Worm (Caenorhabditis elegans) whole organism, L3 larva: ENCODE results near the gene srab-17.

Experiments used
- ZK546.5 ChIP-seq: sonication (generic microtip); optimal IDR thresholded peaks from 2 replicates; lab custom pipeline; 2017; ENCODE audit warnings: missing biosample characterization, missing genetic modification characterization
- aly-2 ChIP-seq: fragments of 150-350 bp; optimal IDR thresholded peaks from 2 replicates; lab custom pipeline; 2014; ENCODE audit warnings: missing biosample characterization, missing genetic modification characterization
- ama-1 ChIP-seq: fragments of 150-350 bp; optimal IDR thresholded peaks from 2 replicates; lab custom pipeline; 2018
- ceh-28 ChIP-seq: fragments of 150-350 bp; optimal IDR thresholded peaks from 2 replicates; lab custom pipeline; 2014; ENCODE audit warnings: missing biosample characterization, missing genetic modification reagents, missing genetic modification characterization
- ceh-82 ChIP-seq: fragments of 150-350 bp; optimal IDR thresholded peaks from 2 replicates; lab custom pipeline; 2014; ENCODE audit warnings: missing biosample characterization, missing genetic modification characterization
- ceh-9 ChIP-seq: sonication (generic microtip); optimal IDR thresholded peaks from 2 replicates; lab custom pipeline; 2018; ENCODE audit warnings: missing biosample characterization, missing genetic modification characterization
- daf-12 ChIP-seq: fragments of 150-350 bp; optimal IDR thresholded peaks from 2 replicates; lab custom pipeline; 2014; ENCODE audit warnings: missing biosample characterization, missing genetic modification reagents, missing genetic modification characterization
- egl-5 ChIP-seq: fragments of 150-350 bp; optimal IDR thresholded peaks from 2 replicates; lab custom pipeline; 2017; ENCODE audit warnings: missing biosample characterization, missing genetic modification reagents, missing genetic modification characterization, inconsistent platforms
- elt-2 ChIP-seq: sonication (generic microtip); optimal IDR thresholded peaks from 2 replicates; lab custom pipeline; 2016; ENCODE audit warnings: missing genetic modification reagents, mild to moderate bottlenecking, missing genetic modification characterization, missing compliant biosample characterization
- eor-1 ChIP-seq, 2 experiments: fragments of 150-350 bp; optimal IDR thresholded peaks; 2 replicates each; lab custom pipeline; 2014 to 2018; ENCODE audit warnings: missing biosample characterization in 2 of 2, missing genetic modification characterization in 2 of 2
- fkh-2 ChIP-seq: fragments of 150-350 bp; optimal IDR thresholded peaks from 2 replicates; lab custom pipeline; 2014; ENCODE audit warnings: missing biosample characterization, missing genetic modification reagents, missing genetic modification characterization
- hmg-11 ChIP-seq: sonication (generic microtip); optimal IDR thresholded peaks from 2 replicates; lab custom pipeline; 2016; ENCODE audit warnings: missing genetic modification characterization, missing compliant biosample characterization
- jun-1 ChIP-seq: fragments of 150-350 bp; optimal IDR thresholded peaks from 2 replicates; lab custom pipeline; 2014; ENCODE audit warnings: missing biosample characterization, missing genetic modification reagents, missing genetic modification characterization
- lsy-12 ChIP-seq: sonication (generic microtip); optimal IDR thresholded peaks from 2 replicates; lab custom pipeline; 2016; ENCODE audit warnings: mild to moderate bottlenecking, missing genetic modification characterization, missing compliant biosample characterization
- mml-1 ChIP-seq: fragments of 150-350 bp; sonication (generic microtip); optimal IDR thresholded peaks from 3 replicates; lab custom pipeline; 2014; ENCODE audit warnings: missing biosample characterization, missing genetic modification characterization
- nfya-1 ChIP-seq: sonication (generic microtip); optimal IDR thresholded peaks from 2 replicates; lab custom pipeline; 2017; ENCODE audit warnings: missing genetic modification characterization, mild to moderate bottlenecking, missing compliant biosample characterization, antibody characterized with exemption, moderate library complexity; ENCODE audit not compliant: insufficient read depth
- nhr-11 ChIP-seq: fragments of 150-350 bp; optimal IDR thresholded peaks from 2 replicates; lab custom pipeline; 2014; ENCODE audit warnings: missing biosample characterization, missing genetic modification characterization
- nhr-12 ChIP-seq: fragments of 150-350 bp; optimal IDR thresholded peaks from 2 replicates; lab custom pipeline; 2014; ENCODE audit warnings: missing biosample characterization, missing genetic modification characterization
- nhr-23 ChIP-seq: fragments of 150-350 bp; optimal IDR thresholded peaks from 2 replicates; lab custom pipeline; 2014; ENCODE audit warnings: missing biosample characterization, missing genetic modification reagents, missing genetic modification characterization
- nhr-237 ChIP-seq: fragments of 150-350 bp; optimal IDR thresholded peaks from 2 replicates; lab custom pipeline; 2014; ENCODE audit warnings: missing biosample characterization, missing genetic modification characterization
- nhr-25 ChIP-seq: sonication (generic microtip); optimal IDR thresholded peaks from 2 replicates; lab custom pipeline; 2017; ENCODE audit warnings: missing biosample characterization, missing genetic modification characterization
- nhr-28 ChIP-seq: fragments of 150-350 bp; optimal IDR thresholded peaks from 2 replicates; lab custom pipeline; 2014; ENCODE audit warnings: missing biosample characterization, missing genetic modification characterization
- nhr-67 ChIP-seq: fragments of 150-350 bp; optimal IDR thresholded peaks from 2 replicates; lab custom pipeline; 2014; ENCODE audit warnings: missing biosample characterization, missing genetic modification characterization
- nhr-77 ChIP-seq: fragments of 150-350 bp; optimal IDR thresholded peaks from 2 replicates; lab custom pipeline; 2014; ENCODE audit warnings: missing biosample characterization, missing genetic modification characterization
- pha-4 ChIP-seq: fragments of 150-350 bp; optimal IDR thresholded peaks from 2 replicates; lab custom pipeline; 2014; ENCODE audit warnings: missing biosample characterization, missing genetic modification reagents, missing genetic modification characterization
- pqm-1 ChIP-seq: fragments of 150-350 bp; optimal IDR thresholded peaks from 2 replicates; lab custom pipeline; 2017; ENCODE audit warnings: missing biosample characterization, missing genetic modification characterization, inconsistent platforms
- skn-1 ChIP-seq: fragments of 150-350 bp; optimal IDR thresholded peaks from 2 replicates; lab custom pipeline; 2014; ENCODE audit warnings: missing biosample characterization, missing genetic modification characterization
- unc-39 ChIP-seq: sonication (generic microtip); optimal IDR thresholded peaks from 4 replicates; lab custom pipeline; 2017; ENCODE audit warnings: missing biosample characterization, missing genetic modification characterization
- unc-62 ChIP-seq: fragments of 150-350 bp; sonication (generic microtip); optimal IDR thresholded peaks from 4 replicates; lab custom pipeline; 2014; ENCODE audit warnings: missing biosample characterization, missing genetic modification reagents, missing genetic modification characterization
- ztf-4 ChIP-seq: fragments of 150-350 bp; optimal IDR thresholded peaks from 2 replicates; lab custom pipeline; 2014; ENCODE audit warnings: missing biosample characterization, missing genetic modification characterization

srab-17 gene

ce11 chrV:9889629-9890028 is 21.4 kb upstream of the srab-17 start, which contains the start of gene fshr-1:
Gene fshr-1 (plus strand): TSS chrV:9889837.
- TF ChIP-seq pha-4 (tag; lab: Kevin White, UChicago) = peak; percentile 45
- TF ChIP-seq nhr-12 = no peak
- peak; percentile 47 for TF ChIP-seq skn-1 (tag; lab: Kevin White, UChicago)
- TF ChIP-seq mml-1 (tag; lab: Kevin White, UChicago) = no peak
- TF ChIP-seq pqm-1 = peak; percentile 66
- TF ChIP-seq jun-1 (tag; lab: Kevin White, UChicago) = peak; percentile 1
- TF ChIP-seq ceh-28 (tag; lab: Kevin White, UChicago) = peak; percentile 14
- no peak for TF ChIP-seq nhr-11 (tag; lab: Kevin White, UChicago)
- peak; percentile 86 for TF ChIP-seq elt-2 (tag; lab: Kevin White, UChicago)

- TF ChIP-seq ceh-82 (tag; lab: Kevin White, UChicago) (no peak), pha-4 (tag; lab: Kevin White, UChicago) (peak; percentile 40), nhr-67 (tag; lab: Kevin White, UChicago) (no peak), nhr-23 (peak; percentile 39), nhr-12 (no peak), unc-62 (no peak)
- TF ChIP-seq, all 47 proteins: peak for 2
These were observed 17.8 kb upstream of the srab-17 start, which contains the start of gene clp-9 for ce11 chrV:9885918-9886488. Gene clp-9 (minus strand): TSS chrV:9885968.

ce11 chrV:9879867-9880266 is 11.7 kb upstream of the srab-17 start, which contains the start of gene sdz-31:
Gene sdz-31 (plus strand): TSS chrV:9880167.
- TF ChIP-seq nhr-237 = no peak
- TF ChIP-seq pqm-1 = no peak
- no peak for TF ChIP-seq nhr-25
- no peak for TF ChIP-seq ama-1 (lab: Kevin White, UChicago)
- no peak for TF ChIP-seq ztf-4 (tag; lab: Kevin White, UChicago)
- TF ChIP-seq unc-62 = no peak
- TF ChIP-seq eor-1 (tag; optimal IDR thresholded peaks at IDR 0.05; lab: Kevin White, UChicago) = no peak
- no peak for TF ChIP-seq ceh-28 (tag; lab: Kevin White, UChicago)
- TF ChIP-seq nhr-11 (tag; lab: Kevin White, UChicago) = no peak
- no peak for TF ChIP-seq nhr-23
- TF ChIP-seq nhr-28 = no peak

ce11 chrV:9879404-9879803 is 11.2 kb upstream of the srab-17 start, which contains the start of gene srab-26:
Gene srab-26 (minus strand): TSS chrV:9879504.
- no peak for TF ChIP-seq egl-5 (tag; lab: Kevin White, UChicago)
- TF ChIP-seq daf-12 = no peak
- TF ChIP-seq nhr-77 (tag; lab: Kevin White, UChicago) = no peak
- TF ChIP-seq fkh-2 = no peak
- TF ChIP-seq aly-2 = no peak

- TF ChIP-seq ztf-4 (tag; lab: Kevin White, UChicago) = no peak
- no peak for TF ChIP-seq ZK546.5
- TF ChIP-seq nhr-28 = no peak
- no peak for TF ChIP-seq ceh-9
- TF ChIP-seq unc-39 (tag; lab: Kevin White, UChicago) = no peak
- no peak for TF ChIP-seq elt-2 (tag; lab: Kevin White, UChicago)
- TF ChIP-seq nhr-11 (tag; lab: Kevin White, UChicago) = no peak
- TF ChIP-seq daf-12 = no peak
These were observed 3.1 kb upstream of the srab-17 start, which contains the start of gene srab-18 for ce11 chrV:9871339-9871738. Gene srab-18 (minus strand): TSS chrV:9871439.

- TF ChIP-seq lsy-12 = peak; percentile 80
- TF ChIP-seq fkh-2 = no peak
- TF ChIP-seq nfya-1 = peak; percentile 99
These were observed 7.9 kb downstream of the srab-17 start for ce11 chrV:9860337-9860736.

- TF ChIP-seq fkh-2 (no peak), hmg-11 (tag; lab: Kevin White, UChicago) (no peak)
These were observed 8.3 kb downstream of the srab-17 start, which contains the start of gene lsy-12 for ce11 chrV:9859863-9860262. Gene lsy-12 (minus strand): TSS chrV:9859963.
